Worm (Caenorhabditis elegans) whole organism, mixed stage, embryonic: ENCODE data around the gene ZK616.3.

ENCODE experiments used
- blmp-1 ChIP-seq: fragments of 150-350 bp; optimal IDR thresholded peaks from 2 replicates; lab custom pipeline; 2014; ENCODE audit warnings: missing biosample characterization, missing genetic modification characterization
- ceh-39 ChIP-seq: fragments of 150-350 bp; optimal IDR thresholded peaks from 2 replicates; lab custom pipeline; 2014; ENCODE audit warnings: missing biosample characterization, missing genetic modification characterization
- ceh-43 ChIP-seq: fragments of 200-800 bp; sonication (Bioruptor generic); optimal IDR thresholded peaks from 2 replicates; lab custom pipeline; 2018; ENCODE audit warnings: mild to moderate bottlenecking, missing genetic modification characterization, moderate library complexity, missing compliant biosample characterization
- ces-1 ChIP-seq: fragments of 150-350 bp; optimal IDR thresholded peaks from 2 replicates; lab custom pipeline; 2014; ENCODE audit warnings: missing biosample characterization, missing genetic modification reagents, missing genetic modification characterization
- cnd-1 ChIP-seq: fragments of 200-800 bp; sonication (Bioruptor generic); optimal IDR thresholded peaks from 2 replicates; lab custom pipeline; 2018; ENCODE audit warnings: mild to moderate bottlenecking, missing genetic modification characterization, missing compliant biosample characterization
- drap-1 ChIP-seq: fragments of 200-800 bp; sonication (Bioruptor generic); optimal IDR thresholded peaks from 3 replicates; lab custom pipeline; 2018; ENCODE audit warnings: mild to moderate bottlenecking, missing genetic modification characterization, missing compliant biosample characterization
- elt-1 ChIP-seq: sonication (generic microtip); optimal IDR thresholded peaks from 2 replicates; lab custom pipeline; 2017; ENCODE audit warnings: missing genetic modification characterization, mild to moderate bottlenecking, missing compliant biosample characterization, antibody characterized with exemption, moderate library complexity, borderline replicate concordance; ENCODE audit not compliant: insufficient read depth
- elt-3 ChIP-seq: fragments of 150-350 bp; optimal IDR thresholded peaks from 2 replicates; lab custom pipeline; 2014; ENCODE audit warnings: missing biosample characterization, missing genetic modification characterization
- lin-13 ChIP-seq: fragments of 150-350 bp; optimal IDR thresholded peaks from 2 replicates; lab custom pipeline; 2014; ENCODE audit warnings: missing biosample characterization, missing genetic modification characterization
- lin-32 ChIP-seq: fragments of 200-800 bp; sonication (Bioruptor generic); optimal IDR thresholded peaks from 2 replicates; lab custom pipeline; 2018; ENCODE audit warnings: mild to moderate bottlenecking, missing genetic modification characterization, missing compliant biosample characterization
- lsy-2 ChIP-seq: fragments of 150-350 bp; optimal IDR thresholded peaks from 2 replicates; lab custom pipeline; 2014; ENCODE audit warnings: missing biosample characterization, missing genetic modification characterization
- mab-5 ChIP-seq: fragments of 150-350 bp; optimal IDR thresholded peaks from 2 replicates; lab custom pipeline; 2014; ENCODE audit warnings: missing biosample characterization, missing genetic modification characterization
- mep-1 ChIP-seq: fragments of 150-350 bp; optimal IDR thresholded peaks from 2 replicates; lab custom pipeline; 2017; ENCODE audit warnings: missing biosample characterization, missing genetic modification reagents, missing genetic modification characterization, inconsistent platforms
- mls-2 ChIP-seq: sonication (generic microtip); optimal IDR thresholded peaks from 2 replicates; lab custom pipeline; 2016; ENCODE audit warnings: mild to moderate bottlenecking, missing genetic modification characterization, moderate library complexity, missing compliant biosample characterization
- nhr-12 ChIP-seq: fragments of 150-350 bp; optimal IDR thresholded peaks from 2 replicates; lab custom pipeline; 2014; ENCODE audit warnings: missing biosample characterization, missing genetic modification characterization
- nhr-2 ChIP-seq: fragments of 150-350 bp; optimal IDR thresholded peaks from 2 replicates; lab custom pipeline; 2014; ENCODE audit warnings: missing biosample characterization, missing genetic modification characterization
- nhr-237 ChIP-seq: fragments of 150-350 bp; optimal IDR thresholded peaks from 2 replicates; lab custom pipeline; 2014; ENCODE audit warnings: missing biosample characterization, missing genetic modification characterization
- nhr-28 ChIP-seq: fragments of 150-350 bp; optimal IDR thresholded peaks from 2 replicates; lab custom pipeline; 2014; ENCODE audit warnings: missing biosample characterization, missing genetic modification characterization
- nhr-76 ChIP-seq: sonication (generic microtip); optimal IDR thresholded peaks from 2 replicates; lab custom pipeline; 2017; ENCODE audit warnings: missing biosample characterization, missing genetic modification characterization
- pha-4 ChIP-seq: fragments of 150-350 bp; optimal IDR thresholded peaks from 2 replicates; lab custom pipeline; 2018; ENCODE audit warnings: missing biosample characterization, missing genetic modification reagents, missing genetic modification characterization
- sem-2 ChIP-seq: fragments of 200-800 bp; sonication (Bioruptor generic); optimal IDR thresholded peaks from 2 replicates; lab custom pipeline; 2018; ENCODE audit warnings: mild to moderate bottlenecking, missing genetic modification characterization, missing compliant biosample characterization
- sptf-1 ChIP-seq: sonication (generic microtip); optimal IDR thresholded peaks from 2 replicates; lab custom pipeline; 2017; ENCODE audit warnings: mild to moderate bottlenecking, missing genetic modification characterization, moderate library complexity, missing compliant biosample characterization
- tbx-8 ChIP-seq: fragments of 200-800 bp; sonication (Bioruptor generic); optimal IDR thresholded peaks from 2 replicates; lab custom pipeline; 2018; ENCODE audit warnings: mild to moderate bottlenecking, missing genetic modification characterization, moderate library complexity, missing compliant biosample characterization
- unc-120 ChIP-seq: sonication (generic microtip); optimal IDR thresholded peaks from 2 replicates; lab custom pipeline; 2017; ENCODE audit warnings: missing genetic modification characterization, missing compliant biosample characterization; ENCODE audit not compliant: poor library complexity, severe bottlenecking
- unc-39 ChIP-seq: fragments of 150-350 bp; optimal IDR thresholded peaks from 2 replicates; lab custom pipeline; 2014; ENCODE audit warnings: missing biosample characterization, missing genetic modification characterization
- unc-62 ChIP-seq: fragments of 150-350 bp; optimal IDR thresholded peaks from 2 replicates; lab custom pipeline; 2014; ENCODE audit warnings: missing biosample characterization, missing genetic modification reagents, missing genetic modification characterization
- zip-8 ChIP-seq: fragments of 150-350 bp; optimal IDR thresholded peaks from 2 replicates; lab custom pipeline; 2014; ENCODE audit warnings: missing biosample characterization, missing genetic modification characterization
- ztf-11 ChIP-seq: fragments of 150-350 bp; optimal IDR thresholded peaks from 2 replicates; lab custom pipeline; 2014; ENCODE audit warnings: missing biosample characterization, missing genetic modification characterization

ZK616.3 gene

ce11 chrIV:5382609-5383008 is 14.3 kb upstream of the ZK616.3 start, which contains the start of gene F41H10.1:
Gene F41H10.1 (plus strand): TSS chrIV:5382909.
- TF ChIP-seq blmp-1, result no peak
- no peak for TF ChIP-seq sptf-1 (tag; lab: Kevin White, UChicago)
- no peak for TF ChIP-seq mab-5
- TF ChIP-seq drap-1 (GFP tag; lab: Kevin White, UChicago), result no peak
- no peak for TF ChIP-seq lin-32 (GFP tag; lab: Kevin White, UChicago)
- no peak for TF ChIP-seq mep-1
- no peak for TF ChIP-seq nhr-76
- TF ChIP-seq unc-120 (tag; lab: Kevin White, UChicago), result no peak
- TF ChIP-seq unc-39 (tag; lab: Kevin White, UChicago), result no peak
- TF ChIP-seq nhr-2 (tag; lab: Kevin White, UChicago), result no peak
- no peak for TF ChIP-seq ceh-39 (tag; lab: Kevin White, UChicago)
- TF ChIP-seq elt-1 (tag; lab: Kevin White, UChicago), result no peak
- no peak for TF ChIP-seq lin-13 (tag; lab: Kevin White, UChicago)
- no peak for TF ChIP-seq nhr-237 (tag; lab: Kevin White, UChicago)
- TF ChIP-seq tbx-8 (GFP tag; lab: Kevin White, UChicago), result no peak
- no peak for TF ChIP-seq nhr-28 (tag; lab: Kevin White, UChicago)

ce11 chrIV:5385020-5385419 is 11.8 kb upstream of the ZK616.3 start, which contains the start of gene F41H10.12:
Gene F41H10.12 (plus strand): TSS chrIV:5385320.
- no peak for TF ChIP-seq lsy-2 (tag; lab: Kevin White, UChicago)
- TF ChIP-seq nhr-237 (tag; lab: Kevin White, UChicago), result no peak
- no peak for TF ChIP-seq ceh-43 (GFP tag; lab: Kevin White, UChicago)
- no peak for TF ChIP-seq pha-4 (tag; lab: Kevin White, UChicago)

- no peak for TF ChIP-seq nhr-28 (tag; lab: Kevin White, UChicago)
- no peak for TF ChIP-seq mep-1
- no peak for TF ChIP-seq blmp-1
Measured at ce11 chrIV:5388477-5389065, 8.3 kb upstream of the ZK616.3 start, which contains the start of gene elo-6. Gene elo-6 (minus strand): TSS chrIV:5388559.

ce11 chrIV:5389951-5390350 is 6.9 kb upstream of the ZK616.3 start:
- TF ChIP-seq lin-13 (tag; lab: Kevin White, UChicago), result no peak
- TF ChIP-seq unc-62 (GFP tag; lab: Kevin White, UChicago), result no peak
- TF ChIP-seq ceh-43 (GFP tag; lab: Kevin White, UChicago), result no peak
- TF ChIP-seq zip-8 (tag; lab: Kevin White, UChicago), result no peak
- TF ChIP-seq cnd-1 (tag; lab: Kevin White, UChicago), result no peak
- TF ChIP-seq pha-4 (tag; lab: Kevin White, UChicago), result no peak
- TF ChIP-seq blmp-1, result no peak
- TF ChIP-seq nhr-2 (tag; lab: Kevin White, UChicago), result no peak
- TF ChIP-seq ces-1, result no peak
- TF ChIP-seq ceh-39 (tag; lab: Kevin White, UChicago), result no peak
- no peak for TF ChIP-seq nhr-28 (tag; lab: Kevin White, UChicago)
- no peak for TF ChIP-seq sem-2 (GFP tag; lab: Kevin White, UChicago)
- no peak for TF ChIP-seq drap-1 (GFP tag; lab: Kevin White, UChicago)
- TF ChIP-seq elt-3 (tag; lab: Kevin White, UChicago), result no peak
- TF ChIP-seq mls-2 (tag; lab: Kevin White, UChicago), result no peak
- no peak for TF ChIP-seq nhr-237 (tag; lab: Kevin White, UChicago)

- TF ChIP-seq blmp-1, result no peak
- TF ChIP-seq ceh-39 (tag; lab: Kevin White, UChicago), result no peak
- TF ChIP-seq nhr-12 (tag; lab: Kevin White, UChicago), result no peak
- no peak for TF ChIP-seq mab-5
- no peak for TF ChIP-seq nhr-28 (tag; lab: Kevin White, UChicago)
- no peak for TF ChIP-seq nhr-2 (tag; lab: Kevin White, UChicago)
- no peak for TF ChIP-seq lin-13 (tag; lab: Kevin White, UChicago)
- TF ChIP-seq unc-39 (tag; lab: Kevin White, UChicago), result no peak
- TF ChIP-seq ces-1, result no peak
- no peak for TF ChIP-seq zip-8 (tag; lab: Kevin White, UChicago)
- no peak for TF ChIP-seq elt-1 (tag; lab: Kevin White, UChicago)
- no peak for TF ChIP-seq elt-3 (tag; lab: Kevin White, UChicago)
- TF ChIP-seq ztf-11, result no peak
Measured at ce11 chrIV:5391507-5392057, 5.3 kb upstream of the ZK616.3 start, which contains the start of the genes htp-1 and ZK616.5. Gene htp-1 (minus strand): TSS chrIV:5391557. Gene ZK616.5 (plus strand): TSS chrIV:5391929.
